Fruit fly (Drosophila melanogaster): ENCODE measurements around the gene CG15478.
A peak's percentile ranks its signal among the peaks of the same experiment; 100 is the strongest.

Gene CG15478

DNA sequence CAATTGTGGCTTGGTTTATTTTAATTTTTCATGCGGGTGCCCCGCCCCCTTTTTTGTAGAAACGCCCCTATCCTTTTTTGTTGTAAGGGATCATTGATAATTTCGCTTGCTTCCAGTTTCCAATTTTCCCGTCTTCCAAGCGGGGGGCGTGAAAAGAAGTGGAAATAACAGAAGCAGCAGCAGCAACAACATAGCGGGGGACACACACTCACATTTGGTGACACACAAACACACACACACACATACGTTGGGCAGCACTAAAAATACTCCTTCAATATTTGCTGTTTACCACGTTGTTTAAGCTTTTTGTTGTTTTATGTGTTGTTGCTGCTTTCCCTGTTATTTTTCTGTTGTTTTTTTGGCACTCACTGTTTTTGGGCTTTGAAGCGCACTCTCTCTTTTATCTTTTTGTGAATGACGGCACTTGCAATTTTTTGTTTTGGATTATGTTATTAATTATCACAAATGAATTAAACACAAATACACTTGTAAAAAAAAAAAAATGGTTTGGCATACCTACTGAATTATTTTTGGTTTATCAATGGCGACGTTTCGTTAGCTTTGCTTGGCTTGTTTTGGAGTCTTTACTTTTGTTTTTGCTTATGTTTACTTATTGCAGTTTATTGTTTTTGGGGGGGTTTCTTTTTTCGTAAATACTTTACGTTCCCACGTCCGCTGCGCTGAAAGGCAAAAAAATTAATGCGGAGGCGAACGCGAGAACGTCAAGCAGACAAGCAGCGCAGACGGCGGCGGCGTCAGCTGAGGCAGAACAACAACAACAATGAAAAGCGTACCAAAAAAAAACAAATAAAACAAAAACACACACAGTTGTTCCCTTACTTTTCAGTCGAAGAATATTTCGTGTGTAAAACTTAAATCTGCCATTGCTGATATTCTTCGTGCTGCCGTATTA lies 13.2 kb downstream of the CG15478 start:
- TF ChIP-seq dl (GFP tag; optimal IDR thresholded peaks at IDR 0.05; ENCODE audit: insufficient read depth in 1 of 2, partially characterized antibody in 2 of 2) (no peak), Rel (GFP tag; optimal IDR thresholded peaks at IDR 0.05) (no peak), Rel (tag; optimal IDR thresholded peaks at IDR 0.05) (peak; percentile 97), usp (GFP tag; optimal IDR thresholded peaks at IDR 0.05) (no peak), OdsH (GFP tag; optimal IDR thresholded peaks at IDR 0.05) (no peak), foxo (GFP tag; optimal IDR thresholded peaks at IDR 0.05) (peak in 1 of 2 experiments; percentile 2), GATAd (GFP tag; optimal IDR thresholded peaks at IDR 0.05) (no peak), sv (GFP tag; optimal IDR thresholded peaks at IDR 0.05) (no peak), sage (GFP tag; optimal IDR thresholded peaks at IDR 0.05) (no peak), ey (GFP tag; optimal IDR thresholded peaks at IDR 0.05) (no peak), fru (GFP tag; optimal IDR thresholded peaks at IDR 0.05) (peak; percentile 1), br (GFP tag; optimal IDR thresholded peaks at IDR 0.05) (no peak), Abd-B (GFP tag; optimal IDR thresholded peaks at IDR 0.05) (no peak), dmrt93B (GFP tag; optimal IDR thresholded peaks at IDR 0.05) (no peak), dsf (GFP tag; optimal IDR thresholded peaks at IDR 0.05; ENCODE audit: borderline replicate concordance) (no peak), brk (GFP tag; optimal IDR thresholded peaks at IDR 0.05) (no peak)

DNA sequence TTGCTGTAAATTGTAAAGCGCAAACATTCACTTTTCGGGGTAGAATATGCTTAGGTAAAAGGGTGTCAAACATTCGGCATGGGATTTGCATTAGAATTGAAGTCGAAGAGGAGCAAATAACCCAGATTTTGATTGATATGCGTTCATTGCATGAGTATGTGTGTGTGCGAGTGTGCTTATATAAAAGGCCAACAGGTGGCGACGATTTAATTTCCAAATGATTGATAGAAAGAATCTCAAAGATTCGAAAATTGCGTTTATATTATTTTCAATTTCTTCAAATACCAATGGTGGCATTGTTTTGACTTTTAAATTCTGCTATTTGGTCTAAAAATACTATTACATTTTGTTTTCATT lies 13.9 kb downstream of the CG15478 start:
- TF ChIP-seq lola (GFP tag; optimal IDR thresholded peaks at IDR 0.05): no peak
- TF ChIP-seq rgr (GFP tag; optimal IDR thresholded peaks at IDR 0.05): no peak
- TF ChIP-seq Hr83 (GFP tag; optimal IDR thresholded peaks at IDR 0.05; ENCODE audit: poor library complexity, severe bottlenecking): no peak
- no peak for TF ChIP-seq fru (GFP tag; optimal IDR thresholded peaks at IDR 0.05)
- no peak for TF ChIP-seq dsf (GFP tag; optimal IDR thresholded peaks at IDR 0.05; ENCODE audit: borderline replicate concordance)
- no peak for TF ChIP-seq Hr78 (GFP tag; optimal IDR thresholded peaks at IDR 0.05)
- no peak for TF ChIP-seq Sp1 (GFP tag; optimal IDR thresholded peaks at IDR 0.05)
- TF ChIP-seq GATAd (GFP tag; optimal IDR thresholded peaks at IDR 0.05): no peak
- TF ChIP-seq ey (GFP tag; optimal IDR thresholded peaks at IDR 0.05): no peak
- no peak for TF ChIP-seq h (GFP tag; optimal IDR thresholded peaks at IDR 0.05)
- TF ChIP-seq CrebA (GFP tag; optimal IDR thresholded peaks at IDR 0.05; ENCODE audit: borderline replicate concordance): no peak
- no peak for TF ChIP-seq CG9705 (GFP tag; optimal IDR thresholded peaks at IDR 0.05)
- no peak for TF ChIP-seq OdsH (GFP tag; optimal IDR thresholded peaks at IDR 0.05)
- no peak for TF ChIP-seq Myc (optimal IDR thresholded peaks at IDR 0.05)

dm6 chrX:7703001-7703864 lies 14.5 kb downstream of the CG15478 start:
- TF ChIP-seq woc (GFP tag; optimal IDR thresholded peaks at IDR 0.05): peak; percentile 98
- peak; percentile 59 for TF ChIP-seq HLH106 (tag; optimal IDR thresholded peaks at IDR 0.05)
- peak; percentile 85 for TF ChIP-seq tai (GFP tag; optimal IDR thresholded peaks at IDR 0.05)
- peak; percentile 98 for TF ChIP-seq ey (GFP tag; optimal IDR thresholded peaks at IDR 0.05)
- TF ChIP-seq CrebA (GFP tag; optimal IDR thresholded peaks at IDR 0.05; ENCODE audit: borderline replicate concordance): peak; percentile 81
- peak; percentile 72 to 98 for TF ChIP-seq foxo (GFP tag; optimal IDR thresholded peaks at IDR 0.05)
- TF ChIP-seq OdsH (GFP tag; optimal IDR thresholded peaks at IDR 0.05): peak; percentile 34
- TF ChIP-seq rgr (GFP tag; optimal IDR thresholded peaks at IDR 0.05): peak; percentile 53
- peak; percentile 19 for TF ChIP-seq CG9705 (GFP tag; optimal IDR thresholded peaks at IDR 0.05)
- peak; percentile 39 for TF ChIP-seq Dfd (GFP tag; optimal IDR thresholded peaks at IDR 0.05)
- TF ChIP-seq br (GFP tag; optimal IDR thresholded peaks at IDR 0.05): peak; percentile 43
- TF ChIP-seq pan (optimal IDR thresholded peaks at IDR 0.05): peak; percentile 65
- peak; percentile 98 for TF ChIP-seq fru (GFP tag; optimal IDR thresholded peaks at IDR 0.05)
- peak; percentile 29 for TF ChIP-seq Sp1 (GFP tag; optimal IDR thresholded peaks at IDR 0.05)
- peak; percentile 16 for TF ChIP-seq dmrt93B (GFP tag; optimal IDR thresholded peaks at IDR 0.05)
- peak; percentile 44 for TF ChIP-seq psq (GFP tag; optimal IDR thresholded peaks at IDR 0.05)
- peak; percentile 86 for TF ChIP-seq Rel (GFP tag; optimal IDR thresholded peaks at IDR 0.05)
- TF ChIP-seq Rel (tag; optimal IDR thresholded peaks at IDR 0.05): peak; percentile 49
- TF ChIP-seq h (GFP tag; optimal IDR thresholded peaks at IDR 0.05): peak; percentile 56
- peak; percentile 90 for TF ChIP-seq sv (GFP tag; optimal IDR thresholded peaks at IDR 0.05)
